Worm (Caenorhabditis elegans) whole organism, early embryonic: ENCODE results near the gene T15H9.4.

Experiments
- B0310.2 ChIP-seq: sonication (generic microtip); optimal IDR thresholded peaks from 2 replicates; lab custom pipeline; 2016; ENCODE audit warnings: mild to moderate bottlenecking, missing genetic modification characterization, missing compliant biosample characterization
- F13C5.2 ChIP-seq: sonication (generic microtip); optimal IDR thresholded peaks from 2 replicates; lab custom pipeline; 2017; ENCODE audit warnings: mild to moderate bottlenecking, missing genetic modification characterization, inconsistent platforms, missing compliant biosample characterization
- aly-1 ChIP-seq: sonication (generic microtip); optimal IDR thresholded peaks from 2 replicates; lab custom pipeline; 2016; ENCODE audit warnings: missing genetic modification characterization, missing compliant biosample characterization
- ama-1 ChIP-seq: fragments of 150-350 bp; optimal IDR thresholded peaks from 2 replicates; lab custom pipeline; 2014
- ceh-13 ChIP-seq: fragments of 200-800 bp; sonication (Bioruptor generic); optimal IDR thresholded peaks from 2 replicates; lab custom pipeline; 2018; ENCODE audit warnings: mild to moderate bottlenecking, missing genetic modification characterization, missing compliant biosample characterization
- ceh-36 ChIP-seq: sonication (generic microtip); optimal IDR thresholded peaks from 2 replicates; lab custom pipeline; 2016; ENCODE audit warnings: missing genetic modification characterization, inconsistent platforms, missing compliant biosample characterization
- ets-7 ChIP-seq: sonication (generic microtip); optimal IDR thresholded peaks from 2 replicates; lab custom pipeline; 2016; ENCODE audit warnings: missing genotype, missing genetic modification characterization, missing compliant biosample characterization
- flt-1 ChIP-seq: fragments of 200-800 bp; sonication (Bioruptor generic); IDR thresholded peaks from 2 replicates; pipeline ENCODE4 v1.3.6; 2022; ENCODE audit warnings: missing genetic modification characterization, missing compliant biosample characterization
- hmbx-1 ChIP-seq: sonication (generic microtip); optimal IDR thresholded peaks from 2 replicates; lab custom pipeline; 2016; ENCODE audit warnings: mild to moderate bottlenecking, missing genetic modification characterization, missing compliant biosample characterization
- hmg-4 ChIP-seq: fragments of 200-800 bp; sonication (Bioruptor generic); optimal IDR thresholded peaks from 2 replicates; lab custom pipeline; 2018; ENCODE audit warnings: mild to moderate bottlenecking, missing genetic modification characterization, missing compliant biosample characterization
- hnd-1 ChIP-seq: sonication (generic microtip); optimal IDR thresholded peaks from 2 replicates; lab custom pipeline; 2016; ENCODE audit warnings: missing genetic modification characterization, missing compliant biosample characterization
- pes-1 ChIP-seq: fragments of 200-800 bp; sonication (Bioruptor generic); IDR thresholded peaks from 2 replicates; pipeline ENCODE4 v1.3.6; 2022; ENCODE audit warnings: missing genetic modification reagents, missing genetic modification characterization, missing compliant biosample characterization
- scrt-1 ChIP-seq: fragments of 200-800 bp; sonication (Bioruptor generic); IDR thresholded peaks from 2 replicates; pipeline ENCODE4 v1.3.6; 2022; ENCODE audit warnings: missing genetic modification characterization, missing compliant biosample characterization
- sea-1 ChIP-seq: fragments of 200-800 bp; sonication (Bioruptor generic); conservative IDR thresholded peaks from 2 replicates; pipeline ENCODE4 v1.3.6; 2022; ENCODE audit warnings: missing genetic modification characterization, missing compliant biosample characterization
- tbx-11 ChIP-seq: fragments of 200-800 bp; sonication (Bioruptor generic); IDR thresholded peaks from 2 replicates; pipeline ENCODE4 v1.3.6; 2022; ENCODE audit warnings: missing genetic modification characterization, missing compliant biosample characterization
- tbx-37 ChIP-seq: fragments of 200-800 bp; sonication (Bioruptor generic); conservative IDR thresholded peaks from 2 replicates; pipeline ENCODE4 v1.3.6; 2022; ENCODE audit warnings: missing genetic modification reagents, missing genetic modification characterization, missing compliant biosample characterization
- tra-4 ChIP-seq: sonication (generic microtip); optimal IDR thresholded peaks from 2 replicates; lab custom pipeline; 2017; ENCODE audit warnings: missing genetic modification characterization, missing compliant biosample characterization

T15H9.4 gene

DNA sequence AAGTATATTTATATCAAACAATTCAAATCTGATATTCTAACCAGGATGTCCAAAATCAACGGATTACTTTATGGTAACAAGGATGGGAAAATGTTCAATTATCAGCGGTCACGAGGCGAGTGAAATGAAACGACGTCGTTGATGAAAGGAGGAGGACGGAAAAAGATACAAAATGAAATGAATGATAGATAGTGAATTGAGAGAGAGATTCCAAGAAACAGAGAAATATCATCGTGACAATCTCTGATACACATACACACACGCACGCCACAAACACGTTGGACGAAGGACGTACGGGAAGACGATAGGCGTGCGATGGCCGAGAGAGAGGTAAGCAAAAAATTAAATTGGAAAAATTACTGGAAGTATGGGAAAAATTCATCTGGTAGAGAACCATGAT lies 10.6 kb upstream of the T15H9.4 start:
- TF ChIP-seq ceh-36 (tag; lab: Kevin White, UChicago) (no peak), hmg-4 (GFP tag; lab: Kevin White, UChicago) (no peak), ets-7 (tag; lab: Kevin White, UChicago) (no peak), tra-4 (tag; lab: Kevin White, UChicago) (no peak), aly-1 (tag; lab: Kevin White, UChicago) (no peak), B0310.2 (tag; lab: Kevin White, UChicago) (no peak), hmbx-1 (tag; lab: Kevin White, UChicago) (no peak), ceh-13 (GFP tag; lab: Kevin White, UChicago) (no peak), tbx-11 (GFP tag; lab: Robert Waterston, UW) (no peak)

DNA sequence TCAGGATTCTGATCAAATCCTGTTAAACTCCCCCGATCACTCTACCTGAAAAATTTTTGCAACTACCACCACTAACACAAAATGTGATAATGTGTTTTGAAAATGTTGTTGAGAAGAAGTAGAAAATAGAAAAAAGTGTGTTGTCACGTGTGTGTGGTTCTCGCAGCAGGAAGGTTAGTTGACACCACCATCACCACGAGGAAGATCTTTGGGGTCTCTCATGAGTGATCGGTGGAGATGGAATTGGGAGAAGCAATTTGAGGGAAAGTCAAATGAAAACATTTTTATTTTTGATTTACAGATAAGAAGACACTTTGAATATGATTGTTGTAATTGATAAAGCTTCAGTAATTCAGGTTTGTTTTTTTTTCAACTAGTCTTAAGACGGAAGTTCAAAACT lies 10.0 kb upstream of the T15H9.4 start:
- TF ChIP-seq hmg-4 (GFP tag; lab: Kevin White, UChicago), result no peak
- TF ChIP-seq aly-1 (tag; lab: Kevin White, UChicago), result no peak
- TF ChIP-seq flt-1, result no peak
- no peak for TF ChIP-seq scrt-1 (GFP tag; lab: Robert Waterston, UW)
- TF ChIP-seq tbx-37 (GFP tag; lab: Robert Waterston, UW), result no peak
- TF ChIP-seq tbx-11 (GFP tag; lab: Robert Waterston, UW), result no peak
- no peak for TF ChIP-seq ceh-36 (tag; lab: Kevin White, UChicago)
- no peak for TF ChIP-seq F13C5.2 (tag; lab: Kevin White, UChicago)
- TF ChIP-seq B0310.2 (tag; lab: Kevin White, UChicago), result no peak
- no peak for TF ChIP-seq pes-1

DNA sequence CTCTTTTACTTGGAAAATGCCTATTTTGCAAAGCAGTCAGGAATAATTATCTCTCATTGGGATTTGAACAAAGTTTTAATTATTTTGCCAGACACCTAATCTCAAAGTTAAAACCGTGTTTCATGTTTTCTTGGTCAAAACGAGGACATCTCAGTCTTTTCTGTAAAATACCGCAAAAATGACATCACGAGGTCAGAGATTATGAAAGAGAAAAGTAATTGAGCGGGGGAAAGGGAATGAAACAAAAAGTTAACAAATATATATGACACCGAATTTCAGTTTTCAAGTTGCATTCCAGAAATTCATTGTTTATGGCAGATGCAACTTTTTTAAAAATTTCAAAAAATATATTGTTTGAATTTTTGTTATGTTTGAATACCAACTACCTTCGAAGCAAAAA lies 9.1 kb upstream of the T15H9.4 start:
- TF ChIP-seq ets-7 (tag; lab: Kevin White, UChicago), result no peak
- no peak for TF ChIP-seq hmg-4 (GFP tag; lab: Kevin White, UChicago)
- no peak for TF ChIP-seq sea-1 (GFP tag; lab: Robert Waterston, UW)
- no peak for TF ChIP-seq B0310.2 (tag; lab: Kevin White, UChicago)
- TF ChIP-seq pes-1, result no peak
- TF ChIP-seq tbx-37 (GFP tag; lab: Robert Waterston, UW), result no peak
- TF ChIP-seq tbx-11 (GFP tag; lab: Robert Waterston, UW), result no peak
- no peak for TF ChIP-seq scrt-1 (GFP tag; lab: Robert Waterston, UW)
- TF ChIP-seq hmbx-1 (tag; lab: Kevin White, UChicago), result no peak
- no peak for TF ChIP-seq hnd-1 (tag; lab: Kevin White, UChicago)
- no peak for TF ChIP-seq tra-4 (tag; lab: Kevin White, UChicago)
- no peak for TF ChIP-seq ceh-13 (GFP tag; lab: Kevin White, UChicago)
- TF ChIP-seq ama-1, result no peak
- no peak for TF ChIP-seq F13C5.2 (tag; lab: Kevin White, UChicago)
- no peak for TF ChIP-seq ceh-36 (tag; lab: Kevin White, UChicago)
- TF ChIP-seq flt-1, result no peak
- TF ChIP-seq aly-1 (tag; lab: Kevin White, UChicago), result no peak

DNA sequence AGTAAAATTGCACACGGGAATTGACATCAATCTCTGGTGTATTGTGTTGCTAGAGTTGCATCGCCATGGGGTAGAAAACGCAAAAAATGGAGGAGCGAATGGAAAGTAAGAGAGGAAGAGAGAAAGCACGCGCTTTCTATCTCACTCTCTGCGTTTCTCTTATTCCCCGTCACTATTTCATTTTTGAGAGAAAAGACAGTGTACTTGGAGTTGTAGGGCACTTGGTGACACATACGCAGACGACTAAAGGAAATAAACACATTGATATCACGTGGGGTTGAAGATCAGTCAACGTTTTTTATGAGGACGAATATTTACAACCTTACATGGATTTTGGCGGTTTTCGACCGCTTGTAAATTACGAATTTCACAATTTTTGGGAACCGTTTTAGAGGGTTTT lies 8.3 kb upstream of the T15H9.4 start:
- no peak for TF ChIP-seq ceh-13 (GFP tag; lab: Kevin White, UChicago)
- no peak for TF ChIP-seq hmg-4 (GFP tag; lab: Kevin White, UChicago)

DNA sequence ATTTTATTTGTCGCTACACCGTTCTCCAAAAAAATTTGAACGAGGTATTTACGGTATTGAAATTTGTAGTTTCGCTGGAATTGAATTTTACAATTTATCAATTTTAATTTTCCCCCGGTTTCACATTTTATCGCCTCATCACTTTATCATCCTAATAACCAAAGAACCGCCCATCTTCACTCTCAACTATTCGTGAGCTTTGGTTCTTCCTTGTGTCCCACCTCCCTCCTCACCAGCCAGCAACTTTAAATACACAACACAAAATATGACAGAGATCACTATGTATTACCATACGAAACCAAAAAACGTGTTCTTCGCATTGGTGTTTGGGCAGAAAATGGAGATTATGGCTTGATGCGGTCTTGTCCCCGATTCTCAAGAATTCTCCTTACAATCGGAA lies 7.6 kb upstream of the T15H9.4 start:
- TF ChIP-seq hnd-1 (tag; lab: Kevin White, UChicago) (no peak), pes-1 (no peak), ets-7 (tag; lab: Kevin White, UChicago) (no peak), hmbx-1 (tag; lab: Kevin White, UChicago) (no peak), ama-1 (no peak), scrt-1 (GFP tag; lab: Robert Waterston, UW) (no peak), aly-1 (tag; lab: Kevin White, UChicago) (no peak), tbx-37 (GFP tag; lab: Robert Waterston, UW) (no peak)

DNA sequence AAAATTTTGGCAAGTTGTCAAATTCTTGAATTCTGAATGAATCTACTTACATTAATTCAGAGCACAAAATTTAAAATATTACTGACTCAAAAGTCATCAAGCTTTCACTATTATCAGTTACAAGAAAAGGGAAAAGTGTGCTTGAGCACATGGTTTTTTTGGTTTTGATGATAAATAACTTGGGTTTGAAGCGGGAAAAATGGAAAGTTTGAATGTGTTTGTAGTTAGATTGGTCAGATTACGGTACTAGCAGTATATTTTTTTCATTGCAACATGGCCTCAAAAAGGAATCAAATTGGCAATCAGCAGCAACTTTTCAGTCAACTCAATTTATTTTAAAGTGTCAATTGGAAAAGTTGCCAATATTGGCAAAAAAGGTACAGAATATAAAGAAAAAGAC lies 7.0 kb upstream of the T15H9.4 start:
- no peak for TF ChIP-seq B0310.2 (tag; lab: Kevin White, UChicago)
- TF ChIP-seq hmg-4 (GFP tag; lab: Kevin White, UChicago), result no peak
- no peak for TF ChIP-seq aly-1 (tag; lab: Kevin White, UChicago)
- no peak for TF ChIP-seq pes-1

DNA sequence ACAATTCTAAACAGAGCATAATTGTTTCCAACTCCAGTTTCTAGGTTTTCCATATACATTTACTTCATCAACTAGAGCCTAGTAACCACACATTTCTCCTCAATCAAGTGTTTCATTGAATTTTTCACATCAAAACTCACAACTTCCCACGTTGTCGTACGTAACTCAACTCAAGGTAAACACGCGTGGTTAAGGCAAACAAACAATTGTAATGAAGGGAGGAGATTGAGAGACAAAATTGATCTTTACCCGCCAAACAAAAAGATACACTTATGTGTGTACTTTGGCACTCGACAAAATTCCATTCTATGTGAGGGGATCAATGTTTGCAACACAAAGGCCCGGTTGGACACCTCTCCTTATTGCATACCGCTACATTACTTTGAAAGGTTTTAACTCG lies 6.3 kb upstream of the T15H9.4 start, which contains the start of gene nhr-19:
Gene nhr-19, minus strand, starts transcription at position 191 of the 400 bp plus-strand sequence.
- TF ChIP-seq hmg-4 (GFP tag; lab: Kevin White, UChicago), result no peak
- TF ChIP-seq tbx-11 (GFP tag; lab: Robert Waterston, UW), result no peak
- no peak for TF ChIP-seq ceh-13 (GFP tag; lab: Kevin White, UChicago)
- TF ChIP-seq hnd-1 (tag; lab: Kevin White, UChicago), result no peak
- no peak for TF ChIP-seq tra-4 (tag; lab: Kevin White, UChicago)
- no peak for TF ChIP-seq flt-1
- TF ChIP-seq B0310.2 (tag; lab: Kevin White, UChicago), result no peak
- no peak for TF ChIP-seq tbx-37 (GFP tag; lab: Robert Waterston, UW)
- no peak for TF ChIP-seq hmbx-1 (tag; lab: Kevin White, UChicago)
- no peak for TF ChIP-seq sea-1 (GFP tag; lab: Robert Waterston, UW)
- no peak for TF ChIP-seq aly-1 (tag; lab: Kevin White, UChicago)
- TF ChIP-seq ama-1, result no peak
- no peak for TF ChIP-seq ceh-36 (tag; lab: Kevin White, UChicago)
- no peak for TF ChIP-seq F13C5.2 (tag; lab: Kevin White, UChicago)

DNA sequence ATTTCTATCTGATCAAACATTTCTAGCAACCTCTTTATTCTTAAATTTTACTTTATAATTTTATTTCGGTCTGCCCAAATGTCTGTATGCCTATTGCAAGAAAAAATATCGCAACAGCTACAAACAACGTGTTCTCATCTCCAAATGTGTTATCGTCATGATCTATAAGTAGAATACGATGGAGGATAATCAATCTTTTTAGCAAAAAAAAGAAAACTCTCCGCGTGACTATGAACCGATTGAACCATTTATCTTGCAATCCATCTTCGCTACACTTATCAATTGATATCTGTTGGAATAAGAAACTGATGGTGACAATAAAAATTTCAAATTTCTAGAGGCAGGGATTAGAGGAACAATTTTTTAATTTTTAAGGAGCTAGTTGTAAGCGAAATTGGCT lies 5.7 kb upstream of the T15H9.4 start:
- TF ChIP-seq tbx-11 (GFP tag; lab: Robert Waterston, UW), result no peak
- no peak for TF ChIP-seq aly-1 (tag; lab: Kevin White, UChicago)
- TF ChIP-seq pes-1, result no peak
- TF ChIP-seq tbx-37 (GFP tag; lab: Robert Waterston, UW), result no peak
- TF ChIP-seq F13C5.2 (tag; lab: Kevin White, UChicago), result no peak
- TF ChIP-seq hnd-1 (tag; lab: Kevin White, UChicago), result no peak
- TF ChIP-seq ets-7 (tag; lab: Kevin White, UChicago), result no peak
- TF ChIP-seq sea-1 (GFP tag; lab: Robert Waterston, UW), result no peak
- TF ChIP-seq ceh-13 (GFP tag; lab: Kevin White, UChicago), result no peak
- TF ChIP-seq ama-1, result no peak
